Worm (Caenorhabditis elegans): Measurements from ENCODE around the gene his-40.

ce11 chrX:7330685-7331196, 20.8 kb downstream of the his-40 start, which contains the start of gene ttr-30:
- TF ChIP-seq med-1 (GFP tag; optimal IDR thresholded peaks at IDR 0.05; ENCODE audit: insufficient read depth), result no peak
- no peak for TF ChIP-seq T22C8.4 (GFP tag; IDR thresholded peaks at IDR 0.05)
- TF ChIP-seq flt-1 (GFP tag; IDR thresholded peaks at IDR 0.05), result no peak
- TF ChIP-seq ref-1 (GFP tag; conservative IDR thresholded peaks at IDR 0.05), result no peak

All from whole organism, midembryonic.